Worm (Caenorhabditis elegans): Measurements from ENCODE around the gene Y57G11C.30.

- TF ChIP-seq fos-1 (tag; optimal IDR thresholded peaks at IDR 0.05) (no peak), ztf-11 (tag; optimal IDR thresholded peaks at IDR 0.05) (no peak), mdl-1 (tag; optimal IDR thresholded peaks at IDR 0.05) (no peak), lin-39 (tag; optimal IDR thresholded peaks at IDR 0.05) (no peak), nhr-25 (tag; optimal IDR thresholded peaks at IDR 0.05) (no peak)
Measured at ce11 chrIV:14950468-14950867, 11.8 kb downstream of the Y57G11C.30 start, which contains the start of gene Y41E3.22.

Data from whole organism, L2 larva.